Worm (Caenorhabditis elegans) whole organism, early embryonic: ENCODE measurements around the gene srx-93.
"Not testable (repeated sequence)": the region's sequence is repeated elsewhere in the genome, so short reads cannot be mapped to it uniquely, and the experiment has no call there.

Source experiments
- B0310.2 ChIP-seq: sonication (generic microtip); optimal IDR thresholded peaks from 2 replicates; lab custom pipeline; 2016; ENCODE audit warnings: mild to moderate bottlenecking, missing genetic modification characterization, missing compliant biosample characterization
- F13C5.2 ChIP-seq: sonication (generic microtip); optimal IDR thresholded peaks from 2 replicates; lab custom pipeline; 2017; ENCODE audit warnings: mild to moderate bottlenecking, missing genetic modification characterization, inconsistent platforms, missing compliant biosample characterization
- aly-1 ChIP-seq: sonication (generic microtip); optimal IDR thresholded peaks from 2 replicates; lab custom pipeline; 2016; ENCODE audit warnings: missing genetic modification characterization, missing compliant biosample characterization
- ama-1 ChIP-seq: fragments of 150-350 bp; optimal IDR thresholded peaks from 2 replicates; lab custom pipeline; 2014
- ceh-13 ChIP-seq: fragments of 200-800 bp; sonication (Bioruptor generic); optimal IDR thresholded peaks from 2 replicates; lab custom pipeline; 2018; ENCODE audit warnings: mild to moderate bottlenecking, missing genetic modification characterization, missing compliant biosample characterization
- ceh-36 ChIP-seq: sonication (generic microtip); optimal IDR thresholded peaks from 2 replicates; lab custom pipeline; 2016; ENCODE audit warnings: missing genetic modification characterization, inconsistent platforms, missing compliant biosample characterization
- ets-7 ChIP-seq: sonication (generic microtip); optimal IDR thresholded peaks from 2 replicates; lab custom pipeline; 2016; ENCODE audit warnings: missing genotype, missing genetic modification characterization, missing compliant biosample characterization
- flt-1 ChIP-seq: fragments of 200-800 bp; sonication (Bioruptor generic); IDR thresholded peaks from 2 replicates; pipeline ENCODE4 v1.3.6; 2022; ENCODE audit warnings: missing genetic modification characterization, missing compliant biosample characterization
- hmg-4 ChIP-seq: fragments of 200-800 bp; sonication (Bioruptor generic); optimal IDR thresholded peaks from 2 replicates; lab custom pipeline; 2018; ENCODE audit warnings: mild to moderate bottlenecking, missing genetic modification characterization, missing compliant biosample characterization
- hnd-1 ChIP-seq: sonication (generic microtip); optimal IDR thresholded peaks from 2 replicates; lab custom pipeline; 2016; ENCODE audit warnings: missing genetic modification characterization, missing compliant biosample characterization
- scrt-1 ChIP-seq: fragments of 200-800 bp; sonication (Bioruptor generic); IDR thresholded peaks from 2 replicates; pipeline ENCODE4 v1.3.6; 2022; ENCODE audit warnings: missing genetic modification characterization, missing compliant biosample characterization
- sea-1 ChIP-seq: fragments of 200-800 bp; sonication (Bioruptor generic); conservative IDR thresholded peaks from 2 replicates; pipeline ENCODE4 v1.3.6; 2022; ENCODE audit warnings: missing genetic modification characterization, missing compliant biosample characterization
- tbx-11 ChIP-seq: fragments of 200-800 bp; sonication (Bioruptor generic); IDR thresholded peaks from 2 replicates; pipeline ENCODE4 v1.3.6; 2022; ENCODE audit warnings: missing genetic modification characterization, missing compliant biosample characterization
- tbx-37 ChIP-seq: fragments of 200-800 bp; sonication (Bioruptor generic); conservative IDR thresholded peaks from 2 replicates; pipeline ENCODE4 v1.3.6; 2022; ENCODE audit warnings: missing genetic modification reagents, missing genetic modification characterization, missing compliant biosample characterization

DNA sequence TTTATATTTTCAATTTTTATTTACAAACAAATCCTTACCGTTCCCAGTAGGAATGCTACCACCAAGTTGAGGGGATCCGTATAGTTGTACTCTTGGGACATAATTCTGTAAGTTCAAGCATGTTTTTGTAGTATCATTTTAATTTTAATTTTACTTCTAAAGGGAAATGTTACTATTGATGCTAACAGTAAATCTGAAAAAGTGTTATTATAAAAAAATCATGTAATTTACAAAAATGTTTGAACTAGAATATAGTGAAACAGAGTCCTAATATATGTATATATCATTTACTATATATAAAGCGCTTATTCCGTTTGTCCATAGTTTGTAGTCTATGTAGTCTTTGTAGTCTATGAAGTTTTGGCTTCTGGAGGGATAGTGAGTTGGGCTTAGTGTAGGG is at the start of gene srx-93:
- not testable (repeated sequence) for TF ChIP-seq tbx-37 (GFP tag; lab: Robert Waterston, UW); ama-1 (lab: Kevin White, UChicago); flt-1 (GFP tag; lab: Robert Waterston, UW); ets-7 (tag; lab: Kevin White, UChicago); ceh-13 (GFP tag; lab: Kevin White, UChicago); tbx-11 (GFP tag; lab: Robert Waterston, UW); ceh-36; F13C5.2 (tag; lab: Kevin White, UChicago); hmg-4 (GFP tag; lab: Kevin White, UChicago); sea-1 (GFP tag; lab: Robert Waterston, UW); hnd-1 (tag; lab: Kevin White, UChicago); B0310.2 (tag; lab: Kevin White, UChicago); scrt-1 (GFP tag; lab: Robert Waterston, UW); aly-1 (tag; lab: Kevin White, UChicago)
